Worm (Caenorhabditis elegans) whole organism, L4 larva: ENCODE results near the gene ceh-58.

Experiments
- F10B5.3 ChIP-seq: sonication (generic microtip); optimal IDR thresholded peaks from 2 replicates; lab custom pipeline; 2016; ENCODE audit warnings: mild to moderate bottlenecking, missing genetic modification characterization, missing compliant biosample characterization
- F26F4.8 ChIP-seq: fragments of 200-800 bp; sonication (Bioruptor generic); conservative IDR thresholded peaks from 2 replicates; pipeline ENCODE4 v1.3.6; 2022; ENCODE audit warnings: missing genetic modification characterization, missing compliant biosample characterization
- T20F7.1 ChIP-seq: fragments of 200-800 bp; sonication (Bioruptor generic); optimal IDR thresholded peaks from 2 replicates; lab custom pipeline; 2018; ENCODE audit warnings: mild to moderate bottlenecking, missing genetic modification characterization, missing compliant biosample characterization
- T26A8.4 ChIP-seq: fragments of 200-800 bp; sonication (Bioruptor generic); IDR thresholded peaks from 2 replicates; pipeline ENCODE4 v1.3.6; 2022; ENCODE audit warnings: missing genetic modification characterization, missing compliant biosample characterization
- Y105C5A.15 ChIP-seq: fragments of 200-800 bp; sonication (Bioruptor generic); IDR thresholded peaks from 2 replicates; pipeline ENCODE4 v1.3.6; 2022; ENCODE audit warnings: missing genetic modification characterization, missing compliant biosample characterization
- Y48G9A.11 ChIP-seq: fragments of 200-800 bp; sonication (Bioruptor generic); IDR thresholded peaks from 2 replicates; pipeline ENCODE4 v1.3.6; 2022; ENCODE audit warnings: missing genetic modification reagents, missing genetic modification characterization, missing compliant biosample characterization
- Y75B8A.6 ChIP-seq: fragments of 200-800 bp; sonication (Bioruptor generic); IDR thresholded peaks from 2 replicates; pipeline ENCODE4 v1.3.6; 2022; ENCODE audit warnings: missing genetic modification reagents, missing genetic modification characterization, missing compliant biosample characterization
- aha-1 ChIP-seq: fragments of 150-350 bp; peaks from one replicate; lab custom pipeline; 2014; ENCODE audit warnings: missing biosample characterization, missing genetic modification characterization
- ama-1 ChIP-seq: fragments of 150-350 bp; optimal IDR thresholded peaks from 2 replicates; lab custom pipeline; 2014; ENCODE audit warnings: inconsistent platforms, mixed read lengths
- cey-2 ChIP-seq: sonication (generic microtip); optimal IDR thresholded peaks from 3 replicates; lab custom pipeline; 2017; ENCODE audit warnings: missing genetic modification characterization, mild to moderate bottlenecking, missing compliant biosample characterization, antibody characterized with exemption, borderline replicate concordance; ENCODE audit not compliant: insufficient read depth
- daf-16 ChIP-seq, 3 experiments: sonication (generic microtip); optimal IDR thresholded peaks; 2 replicates each; lab custom pipeline; 2016 to 2017; ENCODE audit warnings: missing genetic modification characterization in 3 of 3, missing genetic modification reagents in 3 of 3, mild to moderate bottlenecking in 2 of 3, missing compliant biosample characterization in 2 of 3, missing biosample characterization in 1 of 3, moderate library complexity in 1 of 3
- dmd-8 ChIP-seq: fragments of 200-800 bp; sonication (Bioruptor generic); IDR thresholded peaks from 2 replicates; pipeline ENCODE4 v1.3.6; 2022; ENCODE audit warnings: missing genetic modification characterization, missing compliant biosample characterization
- dmd-9 ChIP-seq: fragments of 200-800 bp; sonication (Bioruptor generic); IDR thresholded peaks from 2 replicates; pipeline ENCODE4 v1.3.6; 2022; ENCODE audit warnings: missing genetic modification reagents, missing genetic modification characterization, missing compliant biosample characterization
- dpl-1 ChIP-seq: fragments of 150-350 bp; optimal IDR thresholded peaks from 2 replicates; lab custom pipeline; 2014; ENCODE audit warnings: missing biosample characterization, missing genetic modification reagents, missing genetic modification characterization
- duxl-1 ChIP-seq: sonication (generic microtip); optimal IDR thresholded peaks from 2 replicates; lab custom pipeline; 2016; ENCODE audit warnings: mild to moderate bottlenecking, missing genetic modification characterization, moderate library complexity, missing compliant biosample characterization; ENCODE audit not compliant: poor library complexity
- dve-1 ChIP-seq: sonication (generic microtip); optimal IDR thresholded peaks from 2 replicates; lab custom pipeline; 2017; ENCODE audit warnings: antibody characterized with exemption, mild to moderate bottlenecking, missing genetic modification characterization, missing compliant biosample characterization; ENCODE audit not compliant: insufficient read depth
- egl-27 ChIP-seq: sonication (generic microtip); optimal IDR thresholded peaks from 3 replicates; lab custom pipeline; 2017; ENCODE audit warnings: missing biosample characterization, missing genetic modification reagents, missing genetic modification characterization
- fkh-10 ChIP-seq: fragments of 150-350 bp; optimal IDR thresholded peaks from 2 replicates; lab custom pipeline; 2014; ENCODE audit warnings: missing biosample characterization, missing genetic modification reagents, missing genetic modification characterization
- fos-1 ChIP-seq: fragments of 150-350 bp; optimal IDR thresholded peaks from 2 replicates; lab custom pipeline; 2014; ENCODE audit warnings: missing biosample characterization, missing genetic modification characterization
- hif-1 ChIP-seq, 2 experiments: sonication (generic microtip); optimal IDR thresholded peaks; 2 replicates each; lab custom pipeline; 2016 to 2017; ENCODE audit warnings: missing compliant biosample characterization in 2 of 2, missing genetic modification characterization in 2 of 2, missing genetic modification reagents in 2 of 2, missing genotype in 2 of 2, mild to moderate bottlenecking in 1 of 2
- hmg-1.1 ChIP-seq: fragments of 200-800 bp; sonication (Bioruptor generic); IDR thresholded peaks from 2 replicates; pipeline ENCODE4 v1.3.6; 2022; ENCODE audit warnings: missing genetic modification reagents, missing genetic modification characterization, missing compliant biosample characterization
- lim-7 ChIP-seq: fragments of 200-800 bp; sonication (Bioruptor generic); IDR thresholded peaks from 2 replicates; pipeline ENCODE4 v1.3.6; 2022; ENCODE audit warnings: missing genetic modification characterization, missing compliant biosample characterization
- lin-13 ChIP-seq: fragments of 150-350 bp; optimal IDR thresholded peaks from 2 replicates; lab custom pipeline; 2014; ENCODE audit warnings: missing biosample characterization, missing genetic modification reagents, missing genetic modification characterization
- lin-29 ChIP-seq: fragments of 200-800 bp; sonication (Bioruptor generic); IDR thresholded peaks from 2 replicates; pipeline ENCODE4 v1.3.6; 2022; ENCODE audit warnings: missing genetic modification reagents, missing genetic modification characterization, missing compliant biosample characterization
- lir-3 ChIP-seq: sonication (generic microtip); optimal IDR thresholded peaks from 2 replicates; lab custom pipeline; 2016; ENCODE audit warnings: mild to moderate bottlenecking, missing genetic modification characterization, missing compliant biosample characterization
- madf-9 ChIP-seq: fragments of 200-800 bp; sonication (Bioruptor generic); conservative IDR thresholded peaks from 2 replicates; pipeline ENCODE4 v1.3.6; 2022; ENCODE audit warnings: missing genetic modification reagents, missing genetic modification characterization, missing compliant biosample characterization
- mdl-1 ChIP-seq, 2 experiments: fragments of 150-350 bp in 1 of 2; sonication (generic microtip) in 1 of 2; optimal IDR thresholded peaks; 2 replicates each; lab custom pipeline; 2014 to 2017; ENCODE audit warnings: missing biosample characterization in 2 of 2, missing genetic modification characterization in 2 of 2
- mdt-29 ChIP-seq: fragments of 200-800 bp; sonication (Bioruptor generic); IDR thresholded peaks from 2 replicates; pipeline ENCODE4 v1.3.6; 2022; ENCODE audit warnings: missing genetic modification reagents, missing genetic modification characterization, missing compliant biosample characterization
- mep-1 ChIP-seq: fragments of 150-350 bp; sonication (generic microtip); optimal IDR thresholded peaks from 3 replicates; lab custom pipeline; 2014; ENCODE audit warnings: missing biosample characterization, missing genetic modification characterization
- mes-2 ChIP-seq: sonication (generic microtip); optimal IDR thresholded peaks from 2 replicates; lab custom pipeline; 2016; ENCODE audit warnings: missing genotype, mild to moderate bottlenecking, missing genetic modification characterization, missing compliant biosample characterization; ENCODE audit not compliant: poor library complexity, severe bottlenecking
- mxl-3 ChIP-seq: fragments of 200-800 bp; sonication (Bioruptor generic); optimal IDR thresholded peaks from 2 replicates; lab custom pipeline; 2018; ENCODE audit warnings: mild to moderate bottlenecking, missing genetic modification characterization, missing compliant biosample characterization
- nhr-28 ChIP-seq: fragments of 150-350 bp; optimal IDR thresholded peaks from 2 replicates; lab custom pipeline; 2014; ENCODE audit warnings: missing biosample characterization, missing genetic modification characterization
- nhr-6 ChIP-seq: fragments of 150-350 bp; optimal IDR thresholded peaks from 2 replicates; lab custom pipeline; 2014; ENCODE audit warnings: missing biosample characterization, missing genetic modification characterization
- nhr-77 ChIP-seq: fragments of 150-350 bp; optimal IDR thresholded peaks from 2 replicates; lab custom pipeline; 2014; ENCODE audit warnings: missing biosample characterization, missing genetic modification characterization
- pha-4 ChIP-seq, 2 experiments: fragments of 150-350 bp in 1 of 2; fragments of 200-800 bp in 1 of 2; sonication (Bioruptor generic) in 1 of 2; IDR thresholded peaks in 1 of 2; optimal IDR thresholded peaks in 1 of 2; 2 replicates each; pipeline versions ENCODE4 v1.3.6 to Lab custom; 2014 to 2022; ENCODE audit warnings: missing genetic modification characterization in 2 of 2, missing genetic modification reagents in 2 of 2, missing biosample characterization in 1 of 2, missing compliant biosample characterization in 1 of 2
- sdz-12 ChIP-seq: fragments of 200-800 bp; sonication (Bioruptor generic); optimal IDR thresholded peaks from 2 replicates; lab custom pipeline; 2018; ENCODE audit warnings: mild to moderate bottlenecking, missing genetic modification characterization, missing compliant biosample characterization
- set-16 ChIP-seq: fragments of 200-800 bp; sonication (Bioruptor generic); IDR thresholded peaks from 2 replicates; pipeline ENCODE4 v1.3.6; 2022; ENCODE audit warnings: missing genetic modification reagents, missing genetic modification characterization, missing compliant biosample characterization
- spr-3 ChIP-seq: fragments of 200-800 bp; sonication (Bioruptor generic); optimal IDR thresholded peaks from 2 replicates; lab custom pipeline; 2018; ENCODE audit warnings: mild to moderate bottlenecking, missing genetic modification characterization, missing compliant biosample characterization

The ceh-58 gene

ce11 chrII:10350487-10350886 is 18.9 kb downstream of the ceh-58 start, which contains the start of gene C07E3.9:
TSS of gene C07E3.9 (plus strand) at chrII:10350756.
- TF ChIP-seq dpl-1 (GFP tag; lab: Kevin White, UChicago) (peak; percentile 91), mes-2 (peak; percentile 19), pha-4 (GFP tag; IDR thresholded peaks at IDR 0.05; lab: Robert Waterston, UW) (no peak), pha-4 (tag; optimal IDR thresholded peaks at IDR 0.05; lab: Kevin White, UChicago) (no peak), T20F7.1 (peak; percentile 94), hif-1 (tag; optimal IDR thresholded peaks at IDR 0.05; lab: Kevin White, UChicago) (no peak), aha-1 (tag; lab: Kevin White, UChicago) (peak; percentile 91), Y48G9A.11 (GFP tag; lab: Robert Waterston, UW) (peak; percentile 65; the same call in 1 of the 2 replicates)

DNA sequence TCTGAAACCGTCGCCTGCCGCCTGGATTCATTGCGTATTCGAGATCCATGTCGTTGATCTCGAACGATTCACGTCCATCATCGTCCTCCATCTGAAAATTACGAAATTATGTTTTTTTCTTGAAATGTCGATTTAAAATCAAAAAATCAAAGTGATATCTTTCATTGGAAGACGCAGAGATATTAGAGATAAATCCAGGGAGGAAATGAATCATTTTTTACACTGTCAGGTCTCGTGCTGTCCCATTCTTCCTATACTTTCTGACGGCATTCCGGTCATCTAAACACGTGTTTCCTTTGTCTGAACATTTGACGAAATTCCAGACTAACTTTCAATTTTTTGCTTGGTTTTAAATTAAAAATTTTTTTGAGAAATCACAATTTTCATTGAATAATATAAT is 19.5 kb downstream of the ceh-58 start, which contains the start of gene stip-1:
TSS of gene stip-1 (minus strand) at position 98 of the 400 bp plus-strand sequence.
- TF ChIP-seq duxl-1 (tag; lab: Kevin White, UChicago): no peak
- peak; percentile 25 for TF ChIP-seq mxl-3 (GFP tag; lab: Kevin White, UChicago)

DNA sequence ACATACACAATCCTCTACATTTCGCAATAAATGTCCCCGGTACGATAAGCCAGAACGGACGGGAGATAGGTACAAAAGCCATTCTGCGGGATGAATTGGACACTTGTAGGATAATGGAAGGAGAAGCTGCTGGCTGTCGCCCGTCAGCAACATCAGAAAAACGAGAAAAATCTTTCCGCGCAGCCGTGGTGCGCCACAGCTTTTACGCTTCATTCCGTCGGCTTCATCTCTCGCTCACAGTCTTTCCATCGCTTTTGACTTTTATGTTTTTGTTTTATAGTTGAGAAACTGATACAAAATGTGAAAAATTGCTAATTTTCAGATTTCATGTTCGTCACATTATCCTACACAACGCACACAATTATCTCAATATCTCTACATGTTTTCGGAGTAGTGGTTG is 23.3 kb downstream of the ceh-58 start, which contains the start of gene C07E3.10:
TSS of gene C07E3.10 (plus strand) at position 301 of the 400 bp plus-strand sequence.
- no peak for TF ChIP-seq sdz-12 (GFP tag; lab: Kevin White, UChicago)

DNA sequence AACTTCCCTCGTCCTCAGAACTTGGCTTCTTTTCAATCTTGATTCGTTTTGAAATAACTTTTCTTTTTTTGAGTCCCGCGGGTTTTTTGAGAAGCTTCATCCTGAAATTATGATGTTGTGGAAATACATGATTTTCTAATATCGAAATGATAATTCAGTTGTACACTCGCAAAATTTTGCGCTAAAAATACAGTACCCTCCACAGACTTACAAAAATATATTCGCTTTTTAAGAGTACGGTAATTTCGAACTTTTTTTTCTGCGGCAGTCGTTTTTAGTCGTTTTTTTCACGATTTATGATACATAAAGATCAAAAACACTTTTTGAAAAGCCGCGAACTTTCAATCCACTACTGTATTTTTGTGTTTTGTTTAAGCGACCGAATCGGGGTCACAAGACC is 24.4 kb downstream of the ceh-58 start, which contains the start of gene pro-2:
TSS of gene pro-2 (minus strand) at position 101 of the 400 bp plus-strand sequence.
- TF ChIP-seq nhr-6 (tag; lab: Kevin White, UChicago) (no peak), egl-27 (tag; lab: Kevin White, UChicago) (no peak), lim-7 (GFP tag; lab: Robert Waterston, UW) (no peak), fkh-10 (GFP tag; lab: Kevin White, UChicago) (no peak), hmg-1.1 (no peak), ama-1 (lab: Kevin White, UChicago) (no peak), lin-29 (GFP tag; lab: Robert Waterston, UW) (no peak), T26A8.4 (GFP tag; lab: Robert Waterston, UW) (no peak)
- TF ChIP-seq, all 104 proteins: peak for 0

DNA sequence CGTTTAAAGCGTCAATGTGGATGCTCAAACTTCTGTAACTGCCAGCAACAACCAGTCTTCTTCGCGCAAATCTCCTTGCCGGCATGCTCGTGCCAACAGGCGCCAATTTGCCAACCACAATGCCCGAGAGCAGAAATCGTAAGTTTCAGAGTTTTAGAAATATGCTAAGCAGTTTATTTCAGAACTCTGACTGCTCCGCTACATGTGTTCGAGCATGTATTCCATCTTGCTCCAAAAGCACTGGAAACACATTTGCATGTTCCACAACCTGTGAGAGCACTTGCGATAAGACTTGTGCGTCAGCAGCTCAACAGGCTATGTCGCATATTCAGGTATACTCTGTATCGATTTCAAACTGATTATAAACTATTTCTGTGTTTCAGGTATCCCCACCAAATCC is 39.6 kb downstream of the ceh-58 start:
- no peak for TF ChIP-seq lin-13 (GFP tag; lab: Kevin White, UChicago)
- no peak for TF ChIP-seq mdt-29 (GFP tag; lab: Robert Waterston, UW)
- peak; percentile 92 for TF ChIP-seq aha-1 (tag; lab: Kevin White, UChicago)
- no peak for TF ChIP-seq dmd-9 (GFP tag; lab: Robert Waterston, UW)
- no peak for TF ChIP-seq mdl-1 (tag; optimal IDR thresholded peaks at IDR 0.05; lab: Kevin White, UChicago)
- TF ChIP-seq nhr-77: no peak

DNA sequence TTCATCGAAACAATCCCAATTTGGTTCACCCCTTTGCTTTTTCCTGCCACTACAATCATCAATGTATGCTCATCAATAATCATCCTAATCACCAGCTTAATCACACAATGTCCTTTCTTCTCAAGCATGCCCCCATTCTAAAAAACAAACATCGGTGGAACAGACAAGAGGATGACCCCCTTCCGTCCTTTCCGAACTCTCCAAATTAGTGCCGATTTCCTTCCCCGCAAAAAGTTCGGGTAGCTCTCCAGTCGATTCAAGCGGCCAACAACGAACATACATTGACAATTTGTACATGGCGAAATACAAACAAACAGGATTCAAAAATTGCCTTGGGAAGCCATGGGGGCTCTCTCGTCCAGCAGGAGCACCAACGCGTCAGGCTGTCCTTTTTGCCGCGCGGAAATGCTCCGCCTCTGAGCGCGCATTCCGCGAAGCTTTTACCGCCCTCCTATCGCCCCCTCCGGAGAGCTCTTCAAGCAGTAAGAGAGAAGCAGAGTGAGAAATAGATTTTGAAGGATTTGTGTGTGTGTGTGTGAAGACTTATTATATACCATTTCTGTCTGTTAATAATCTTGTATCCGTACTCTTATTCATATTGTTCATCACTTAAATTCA is 43.7 kb downstream of the ceh-58 start, which contains the start of gene appg-1:
TSS of gene appg-1 (plus strand) at position 427 of the 618 bp plus-strand sequence.
- TF ChIP-seq spr-3 (GFP tag; lab: Kevin White, UChicago): peak; percentile 3
- no peak for TF ChIP-seq cey-2 (tag; lab: Kevin White, UChicago)
- TF ChIP-seq duxl-1 (tag; lab: Kevin White, UChicago): no peak
- no peak for TF ChIP-seq Y75B8A.6 (GFP tag; lab: Robert Waterston, UW)
- TF ChIP-seq F10B5.3 (tag; lab: Kevin White, UChicago): no peak
- TF ChIP-seq dve-1 (tag; lab: Kevin White, UChicago): no peak
- TF ChIP-seq dmd-8: 0 out of 2 replicates have a peak, but pooled peaks have one; percentile 34
- TF ChIP-seq Y105C5A.15 (GFP tag; lab: Robert Waterston, UW): no peak
- no peak for TF ChIP-seq mep-1 (tag; lab: Kevin White, UChicago)
- TF ChIP-seq lir-3: no peak
- TF ChIP-seq aha-1 (tag; lab: Kevin White, UChicago): peak; percentile 91
- no peak for TF ChIP-seq fos-1
- TF ChIP-seq F26F4.8: 0 out of 2 replicates have a peak, but pooled peaks have one; percentile 5
- TF ChIP-seq set-16 (GFP tag; lab: Robert Waterston, UW): peak; percentile 86
- TF ChIP-seq egl-27 (tag; lab: Kevin White, UChicago): no peak
- no peak for TF ChIP-seq nhr-28
- no peak for TF ChIP-seq T20F7.1
- TF ChIP-seq daf-16 (GFP tag; optimal IDR thresholded peaks at IDR 0.05; lab: Kevin White, UChicago): no peak
- TF ChIP-seq daf-16 (tag; optimal IDR thresholded peaks at IDR 0.05; lab: Kevin White, UChicago): no peak
- TF ChIP-seq madf-9 (GFP tag; lab: Robert Waterston, UW): 0 out of 2 replicates have a peak, but pooled peaks have one; percentile 6
